Worm (Caenorhabditis elegans) whole organism, early embryonic: Measurements from ENCODE around the gene srx-42.

Experiments
- B0310.2 ChIP-seq: sonication (generic microtip); optimal IDR thresholded peaks from 2 replicates; lab custom pipeline; 2016; ENCODE audit warnings: mild to moderate bottlenecking, missing genetic modification characterization, missing compliant biosample characterization
- F13C5.2 ChIP-seq: sonication (generic microtip); optimal IDR thresholded peaks from 2 replicates; lab custom pipeline; 2017; ENCODE audit warnings: mild to moderate bottlenecking, missing genetic modification characterization, inconsistent platforms, missing compliant biosample characterization
- aly-1 ChIP-seq: sonication (generic microtip); optimal IDR thresholded peaks from 2 replicates; lab custom pipeline; 2016; ENCODE audit warnings: missing genetic modification characterization, missing compliant biosample characterization
- ama-1 ChIP-seq: fragments of 150-350 bp; optimal IDR thresholded peaks from 2 replicates; lab custom pipeline; 2014
- ceh-13 ChIP-seq: fragments of 200-800 bp; sonication (Bioruptor generic); optimal IDR thresholded peaks from 2 replicates; lab custom pipeline; 2018; ENCODE audit warnings: mild to moderate bottlenecking, missing genetic modification characterization, missing compliant biosample characterization
- ceh-36 ChIP-seq: sonication (generic microtip); optimal IDR thresholded peaks from 2 replicates; lab custom pipeline; 2016; ENCODE audit warnings: missing genetic modification characterization, inconsistent platforms, missing compliant biosample characterization
- ets-7 ChIP-seq: sonication (generic microtip); optimal IDR thresholded peaks from 2 replicates; lab custom pipeline; 2016; ENCODE audit warnings: missing genotype, missing genetic modification characterization, missing compliant biosample characterization
- flt-1 ChIP-seq: fragments of 200-800 bp; sonication (Bioruptor generic); IDR thresholded peaks from 2 replicates; pipeline ENCODE4 v1.3.6; 2022; ENCODE audit warnings: missing genetic modification characterization, missing compliant biosample characterization
- hmbx-1 ChIP-seq: sonication (generic microtip); optimal IDR thresholded peaks from 2 replicates; lab custom pipeline; 2016; ENCODE audit warnings: mild to moderate bottlenecking, missing genetic modification characterization, missing compliant biosample characterization
- hmg-4 ChIP-seq: fragments of 200-800 bp; sonication (Bioruptor generic); optimal IDR thresholded peaks from 2 replicates; lab custom pipeline; 2018; ENCODE audit warnings: mild to moderate bottlenecking, missing genetic modification characterization, missing compliant biosample characterization
- hnd-1 ChIP-seq: sonication (generic microtip); optimal IDR thresholded peaks from 2 replicates; lab custom pipeline; 2016; ENCODE audit warnings: missing genetic modification characterization, missing compliant biosample characterization
- pes-1 ChIP-seq: fragments of 200-800 bp; sonication (Bioruptor generic); IDR thresholded peaks from 2 replicates; pipeline ENCODE4 v1.3.6; 2022; ENCODE audit warnings: missing genetic modification reagents, missing genetic modification characterization, missing compliant biosample characterization
- scrt-1 ChIP-seq: fragments of 200-800 bp; sonication (Bioruptor generic); IDR thresholded peaks from 2 replicates; pipeline ENCODE4 v1.3.6; 2022; ENCODE audit warnings: missing genetic modification characterization, missing compliant biosample characterization
- sea-1 ChIP-seq: fragments of 200-800 bp; sonication (Bioruptor generic); conservative IDR thresholded peaks from 2 replicates; pipeline ENCODE4 v1.3.6; 2022; ENCODE audit warnings: missing genetic modification characterization, missing compliant biosample characterization
- tbx-11 ChIP-seq: fragments of 200-800 bp; sonication (Bioruptor generic); IDR thresholded peaks from 2 replicates; pipeline ENCODE4 v1.3.6; 2022; ENCODE audit warnings: missing genetic modification characterization, missing compliant biosample characterization
- tbx-37 ChIP-seq: fragments of 200-800 bp; sonication (Bioruptor generic); conservative IDR thresholded peaks from 2 replicates; pipeline ENCODE4 v1.3.6; 2022; ENCODE audit warnings: missing genetic modification reagents, missing genetic modification characterization, missing compliant biosample characterization
- tra-4 ChIP-seq: sonication (generic microtip); optimal IDR thresholded peaks from 2 replicates; lab custom pipeline; 2017; ENCODE audit warnings: missing genetic modification characterization, missing compliant biosample characterization

The srx-42 gene

DNA sequence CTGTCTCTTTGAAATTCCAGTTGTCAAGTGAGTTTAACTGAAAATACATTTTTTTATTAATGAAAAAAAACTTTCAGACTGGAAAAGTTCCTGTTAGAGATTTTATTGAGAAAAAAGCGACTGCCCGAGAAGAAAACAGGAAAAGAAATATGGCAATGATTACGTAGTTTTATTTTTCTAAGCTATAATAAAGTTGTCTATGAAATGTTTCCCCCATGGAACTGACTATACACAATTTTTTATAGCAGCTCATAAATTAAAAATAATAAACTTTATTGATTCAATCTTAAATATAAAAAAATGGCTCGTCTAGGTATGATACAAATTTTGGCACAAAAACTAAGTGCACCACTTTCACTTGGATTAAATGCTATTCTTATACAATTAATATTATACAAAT is 18.3 kb upstream of the srx-42 start, which contains the start of gene C06B3.1:
Gene C06B3.1 (plus strand): TSS at position 301 of the 400 bp plus-strand sequence.
- TF ChIP-seq sea-1: no peak
- no peak for TF ChIP-seq B0310.2 (tag; lab: Kevin White, UChicago)
- TF ChIP-seq pes-1: no peak
- no peak for TF ChIP-seq aly-1 (tag; lab: Kevin White, UChicago)
- TF ChIP-seq tbx-37 (GFP tag; lab: Robert Waterston, UW): no peak
- TF ChIP-seq F13C5.2 (tag; lab: Kevin White, UChicago): no peak
- TF ChIP-seq ets-7: no peak
- no peak for TF ChIP-seq flt-1
- no peak for TF ChIP-seq hmbx-1 (tag; lab: Kevin White, UChicago)
- TF ChIP-seq hnd-1 (tag; lab: Kevin White, UChicago): no peak
- TF ChIP-seq scrt-1 (GFP tag; lab: Robert Waterston, UW): no peak
- TF ChIP-seq tbx-11 (GFP tag; lab: Robert Waterston, UW): no peak
- no peak for TF ChIP-seq hmg-4 (GFP tag; lab: Kevin White, UChicago)
- no peak for TF ChIP-seq ceh-36 (tag; lab: Kevin White, UChicago)
- TF ChIP-seq tra-4 (tag; lab: Kevin White, UChicago): no peak
- TF ChIP-seq ama-1: no peak

DNA sequence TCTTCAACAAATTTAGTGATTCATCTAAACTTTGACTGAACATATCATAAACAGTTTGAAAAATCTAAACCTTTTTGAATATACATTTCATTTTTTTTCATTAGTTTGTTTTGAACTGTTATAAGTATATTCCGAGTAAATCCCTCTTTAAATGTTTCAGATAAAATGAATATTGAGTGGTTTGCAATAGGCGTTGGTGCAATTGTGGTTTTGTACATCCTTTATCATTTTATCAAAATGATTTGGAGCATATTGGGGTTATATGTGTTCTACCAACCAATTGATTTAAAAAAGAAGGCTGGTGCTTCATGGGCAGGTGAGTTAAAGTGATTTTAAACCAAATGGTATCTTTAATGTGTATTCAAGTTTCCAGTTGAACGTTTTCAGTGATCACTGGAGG is 16.4 kb upstream of the srx-42 start, which contains the start of gene stdh-3:
Gene stdh-3 (plus strand): TSS at position 166 of the 400 bp plus-strand sequence.
- TF ChIP-seq hnd-1 (tag; lab: Kevin White, UChicago): no peak
- TF ChIP-seq sea-1: no peak
- no peak for TF ChIP-seq ets-7
- no peak for TF ChIP-seq flt-1
- no peak for TF ChIP-seq pes-1
- TF ChIP-seq ama-1: no peak
- no peak for TF ChIP-seq hmbx-1 (tag; lab: Kevin White, UChicago)
- TF ChIP-seq F13C5.2 (tag; lab: Kevin White, UChicago): no peak
- no peak for TF ChIP-seq ceh-36 (tag; lab: Kevin White, UChicago)
- TF ChIP-seq tbx-11 (GFP tag; lab: Robert Waterston, UW): no peak
- TF ChIP-seq scrt-1 (GFP tag; lab: Robert Waterston, UW): no peak

DNA sequence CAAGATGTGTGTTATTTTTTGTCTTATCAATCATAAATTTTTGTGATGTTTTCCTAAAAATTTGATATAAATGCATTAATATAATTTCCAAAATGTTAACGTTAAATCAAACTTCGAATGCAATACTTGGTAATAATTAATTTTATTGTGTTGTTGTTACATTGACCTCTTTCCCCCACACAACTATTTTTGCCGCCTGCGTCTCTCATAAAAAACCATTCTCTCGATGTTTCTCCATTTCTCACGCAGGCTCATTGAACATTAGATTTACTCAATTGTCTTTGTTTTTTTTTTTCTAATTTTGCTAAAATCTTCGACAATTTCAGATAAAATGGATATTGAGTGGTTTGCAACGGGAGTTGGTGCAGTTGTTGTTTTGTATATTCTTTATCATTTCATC is 14.7 kb upstream of the srx-42 start, which contains the start of gene stdh-1:
Gene stdh-1 (plus strand): TSS at position 327 of the 400 bp plus-strand sequence.
- TF ChIP-seq ets-7 (no peak), F13C5.2 (tag; lab: Kevin White, UChicago) (no peak), ceh-13 (no peak), flt-1 (no peak), pes-1 (no peak), scrt-1 (GFP tag; lab: Robert Waterston, UW) (no peak), sea-1 (no peak), hnd-1 (tag; lab: Kevin White, UChicago) (no peak), tra-4 (tag; lab: Kevin White, UChicago) (no peak), ceh-36 (tag; lab: Kevin White, UChicago) (no peak), tbx-11 (GFP tag; lab: Robert Waterston, UW) (no peak), hmg-4 (GFP tag; lab: Kevin White, UChicago) (no peak), tbx-37 (GFP tag; lab: Robert Waterston, UW) (no peak), ama-1 (no peak)

DNA sequence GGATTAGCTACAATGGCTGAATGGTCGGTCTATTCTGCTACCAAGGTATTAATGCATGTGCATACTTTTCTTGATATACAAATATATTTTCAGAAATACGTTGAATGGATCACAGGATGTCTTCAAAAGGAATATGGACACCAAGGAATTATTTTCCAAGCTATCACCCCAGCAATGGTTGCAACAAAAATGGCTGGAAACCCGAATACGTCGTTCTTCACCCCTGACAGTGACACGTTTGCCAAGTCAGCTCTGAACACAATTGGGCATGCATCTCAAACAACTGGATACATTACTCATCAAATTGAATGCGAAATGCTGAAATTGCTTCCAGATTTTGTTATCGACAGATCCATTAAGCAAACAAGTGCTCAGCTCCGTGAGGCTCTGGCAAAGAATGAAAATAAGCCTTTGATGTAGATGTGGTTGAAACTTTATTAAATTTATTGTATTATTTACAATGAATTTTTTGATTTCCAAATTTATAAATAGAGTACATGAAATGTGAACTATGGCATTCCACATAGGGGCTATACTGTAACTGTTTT is 13.2 kb upstream of the srx-42 start:
- TF ChIP-seq sea-1 (no peak), aly-1 (tag; lab: Kevin White, UChicago) (no peak), hmbx-1 (tag; lab: Kevin White, UChicago) (no peak), F13C5.2 (tag; lab: Kevin White, UChicago) (no peak), tbx-37 (GFP tag; lab: Robert Waterston, UW) (no peak), B0310.2 (tag; lab: Kevin White, UChicago) (no peak)

DNA sequence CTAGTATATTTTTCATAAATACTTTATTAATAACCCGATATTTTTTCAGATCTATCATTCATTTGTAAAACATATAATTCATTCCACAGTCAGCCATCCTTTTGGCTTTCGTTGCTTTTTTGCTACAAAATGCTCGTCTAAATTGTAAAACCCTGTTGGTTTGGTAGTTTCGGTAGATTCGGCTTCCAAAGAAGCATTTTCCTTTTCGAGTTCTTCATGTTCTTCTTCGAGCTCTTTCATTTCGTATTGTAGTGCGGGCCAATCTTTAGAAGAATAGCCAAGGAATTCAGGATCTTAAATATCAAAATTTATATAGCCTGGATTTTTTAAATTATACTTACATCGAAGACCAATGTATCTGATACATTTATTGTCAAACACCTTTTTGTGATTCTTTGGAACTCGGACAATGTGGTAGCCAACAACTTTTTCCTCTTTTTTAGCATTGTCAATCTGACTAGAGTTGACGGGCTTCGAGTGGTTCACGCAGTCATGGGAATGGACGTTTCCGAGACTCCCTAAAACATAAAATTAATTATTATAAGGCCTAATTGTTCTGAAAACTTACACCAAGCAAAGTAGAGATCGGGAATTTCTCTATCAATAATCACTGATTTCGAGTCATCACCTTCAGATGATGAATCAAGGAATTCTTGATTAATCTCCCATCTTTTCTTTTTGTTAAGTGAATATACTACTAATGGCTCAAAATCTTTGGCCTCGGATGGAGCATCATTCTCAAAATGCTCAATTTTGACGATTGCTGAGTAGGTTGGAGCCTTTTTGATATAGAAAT is 12.5 kb upstream of the srx-42 start:
- TF ChIP-seq ets-7 (no peak), ama-1 (no peak), F13C5.2 (tag; lab: Kevin White, UChicago) (no peak), tbx-37 (GFP tag; lab: Robert Waterston, UW) (no peak), flt-1 (no peak), hmg-4 (GFP tag; lab: Kevin White, UChicago) (no peak), sea-1 (no peak), ceh-13 (no peak), aly-1 (tag; lab: Kevin White, UChicago) (no peak), B0310.2 (tag; lab: Kevin White, UChicago) (no peak), scrt-1 (GFP tag; lab: Robert Waterston, UW) (no peak), hnd-1 (tag; lab: Kevin White, UChicago) (no peak), hmbx-1 (tag; lab: Kevin White, UChicago) (no peak), tbx-11 (GFP tag; lab: Robert Waterston, UW) (no peak), ceh-36 (tag; lab: Kevin White, UChicago) (no peak), tra-4 (tag; lab: Kevin White, UChicago) (no peak), pes-1 (no peak)

DNA sequence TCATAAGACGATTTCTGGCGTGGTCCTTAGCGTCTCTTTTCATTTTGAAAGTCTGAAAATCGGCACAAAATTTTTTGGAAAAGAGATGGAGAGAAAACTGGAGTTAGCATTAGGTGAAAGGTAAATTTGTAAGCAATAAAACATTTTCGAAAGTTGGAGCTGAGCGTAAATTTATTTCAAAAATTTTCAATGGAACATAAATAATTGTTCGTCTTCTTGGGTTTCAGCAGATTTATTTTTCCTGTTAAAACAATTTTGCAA is 12.0 kb upstream of the srx-42 start, which contains the start of gene C06B3.6:
Gene C06B3.6 (minus strand): TSS at position 52 of the 261 bp plus-strand sequence.
- no peak for TF ChIP-seq tbx-37 (GFP tag; lab: Robert Waterston, UW)
- no peak for TF ChIP-seq scrt-1 (GFP tag; lab: Robert Waterston, UW)
- no peak for TF ChIP-seq F13C5.2 (tag; lab: Kevin White, UChicago)
- no peak for TF ChIP-seq ceh-13
- no peak for TF ChIP-seq sea-1
- TF ChIP-seq aly-1 (tag; lab: Kevin White, UChicago): no peak
- TF ChIP-seq ama-1: no peak
- TF ChIP-seq hmg-4 (GFP tag; lab: Kevin White, UChicago): no peak
- no peak for TF ChIP-seq tra-4 (tag; lab: Kevin White, UChicago)
- TF ChIP-seq B0310.2 (tag; lab: Kevin White, UChicago): no peak
- no peak for TF ChIP-seq flt-1
- no peak for TF ChIP-seq hnd-1 (tag; lab: Kevin White, UChicago)
- TF ChIP-seq ets-7: no peak
- no peak for TF ChIP-seq ceh-36 (tag; lab: Kevin White, UChicago)
- no peak for TF ChIP-seq hmbx-1 (tag; lab: Kevin White, UChicago)
- no peak for TF ChIP-seq pes-1
